Worm (Caenorhabditis elegans) whole organism, young adult: ENCODE data around the gene C31B8.9.
A peak's percentile ranks its signal among the peaks of the same experiment; 100 is the strongest.

Source experiments
- B0035.1 ChIP-seq: sonication (generic microtip); optimal IDR thresholded peaks from 2 replicates; lab custom pipeline; 2016; ENCODE audit warnings: missing genetic modification characterization, mild to moderate bottlenecking, missing compliant biosample characterization, missing genotype, missing genetic modification reagents
- F37B4.10 ChIP-seq: fragments of 200-800 bp; sonication (Bioruptor generic); IDR thresholded peaks from 2 replicates; pipeline ENCODE4 v1.3.6; 2022; ENCODE audit warnings: missing genetic modification characterization, missing compliant biosample characterization
- F39B2.1 ChIP-seq: fragments of 200-800 bp; sonication (Bioruptor generic); IDR thresholded peaks from 2 replicates; pipeline ENCODE4 v1.3.6; 2022; ENCODE audit warnings: missing genetic modification reagents, missing genetic modification characterization, missing compliant biosample characterization
- F52B5.7 ChIP-seq: sonication (generic microtip); optimal IDR thresholded peaks from 2 replicates; lab custom pipeline; 2016; ENCODE audit warnings: mild to moderate bottlenecking, missing genetic modification characterization, missing compliant biosample characterization
- F57C9.4 ChIP-seq: sonication (generic microtip); optimal IDR thresholded peaks from 2 replicates; lab custom pipeline; 2017; ENCODE audit warnings: mild to moderate bottlenecking, missing genetic modification characterization, missing compliant biosample characterization
- T07F8.4 ChIP-seq: sonication (generic microtip); optimal IDR thresholded peaks from 2 replicates; lab custom pipeline; 2016; ENCODE audit warnings: mild to moderate bottlenecking, missing genetic modification characterization, moderate library complexity, missing compliant biosample characterization
- ama-1 ChIP-seq, 3 experiments: fragments of 150-350 bp in 1 of 3; sonication (generic microtip) in 2 of 3; optimal IDR thresholded peaks; 2 replicates each; lab custom pipeline; 2014 to 2018; ENCODE audit warnings: missing biosample characterization in 2 of 3, missing genetic modification characterization in 2 of 3, missing genetic modification reagents in 2 of 3
- attf-3 ChIP-seq: fragments of 200-800 bp; sonication (Bioruptor generic); conservative IDR thresholded peaks from 2 replicates; pipeline ENCODE4 v1.3.6; 2022; ENCODE audit warnings: missing genetic modification reagents, missing genetic modification characterization, missing compliant biosample characterization
- attf-5 ChIP-seq: fragments of 200-800 bp; sonication (Bioruptor generic); optimal IDR thresholded peaks from 2 replicates; lab custom pipeline; 2018; ENCODE audit warnings: mild to moderate bottlenecking, missing genetic modification characterization, missing compliant biosample characterization
- bed-2 ChIP-seq: fragments of 200-800 bp; sonication (Bioruptor generic); IDR thresholded peaks from 2 replicates; pipeline ENCODE4 v1.3.6; 2022; ENCODE audit warnings: missing genetic modification reagents, missing genetic modification characterization, missing compliant biosample characterization
- ceh-40 ChIP-seq: fragments of 200-800 bp; sonication (Bioruptor generic); IDR thresholded peaks from 2 replicates; pipeline ENCODE4 v1.3.6; 2022; ENCODE audit warnings: missing genetic modification characterization, missing compliant biosample characterization
- ets-4 ChIP-seq: fragments of 200-800 bp; sonication (Bioruptor generic); optimal IDR thresholded peaks from 2 replicates; lab custom pipeline; 2018; ENCODE audit warnings: mild to moderate bottlenecking, missing genetic modification characterization, missing compliant biosample characterization
- hlh-26 ChIP-seq: fragments of 200-800 bp; sonication (Bioruptor generic); conservative IDR thresholded peaks from 2 replicates; pipeline ENCODE4 v1.3.6; 2022; ENCODE audit warnings: missing genetic modification reagents, missing genetic modification characterization, missing compliant biosample characterization
- hrde-1 ChIP-seq: sonication (generic microtip); optimal IDR thresholded peaks from 2 replicates; lab custom pipeline; 2016; ENCODE audit warnings: missing genetic modification characterization, mild to moderate bottlenecking, missing compliant biosample characterization, moderate library complexity, missing genotype, missing genetic modification reagents, borderline replicate concordance
- let-607 ChIP-seq, 2 experiments: fragments of 200-800 bp in 1 of 2; sonication (Bioruptor generic) in 1 of 2; sonication (generic microtip) in 1 of 2; optimal IDR thresholded peaks; 2 replicates each; lab custom pipeline; 2016 to 2018; ENCODE audit warnings: mild to moderate bottlenecking in 2 of 2, missing compliant biosample characterization in 2 of 2, missing genetic modification characterization in 2 of 2, moderate library complexity in 2 of 2, missing genotype in 1 of 2
- lir-1 ChIP-seq: fragments of 200-800 bp; sonication (Bioruptor generic); conservative IDR thresholded peaks from 2 replicates; pipeline ENCODE4 v1.3.6; 2022; ENCODE audit warnings: missing genetic modification reagents, missing genetic modification characterization, missing compliant biosample characterization
- lsy-27 ChIP-seq: sonication (generic microtip); optimal IDR thresholded peaks from 2 replicates; lab custom pipeline; 2017; ENCODE audit warnings: missing genetic modification characterization, mild to moderate bottlenecking, missing compliant biosample characterization, antibody characterized with exemption, missing genotype, borderline replicate concordance; ENCODE audit not compliant: insufficient read depth
- madf-3 ChIP-seq: fragments of 200-800 bp; sonication (Bioruptor generic); IDR thresholded peaks from 2 replicates; pipeline ENCODE4 v1.3.6; 2022; ENCODE audit warnings: missing genetic modification reagents, missing genetic modification characterization, missing compliant biosample characterization
- madf-8 ChIP-seq: fragments of 200-800 bp; sonication (Bioruptor generic); conservative IDR thresholded peaks from 2 replicates; pipeline ENCODE4 v1.3.6; 2022; ENCODE audit warnings: missing genetic modification reagents, missing genetic modification characterization, missing compliant biosample characterization
- nfya-2 ChIP-seq: fragments of 200-800 bp; sonication (Bioruptor generic); IDR thresholded peaks from 2 replicates; pipeline ENCODE4 v1.3.6; 2022; ENCODE audit warnings: missing genetic modification reagents, missing genetic modification characterization, missing compliant biosample characterization
- nhr-179 ChIP-seq: sonication (generic microtip); optimal IDR thresholded peaks from 2 replicates; lab custom pipeline; 2016; ENCODE audit warnings: mild to moderate bottlenecking, missing genetic modification characterization, missing compliant biosample characterization
- nhr-80 ChIP-seq: sonication (generic microtip); optimal IDR thresholded peaks from 2 replicates; lab custom pipeline; 2016; ENCODE audit warnings: missing genetic modification characterization, missing compliant biosample characterization
- pbrm-1 ChIP-seq: fragments of 200-800 bp; sonication (Bioruptor generic); IDR thresholded peaks from 2 replicates; pipeline ENCODE4 v1.3.6; 2022; ENCODE audit warnings: missing genetic modification reagents, missing genetic modification characterization, missing compliant biosample characterization
- pha-4 ChIP-seq: fragments of 150-350 bp; sonication (generic microtip); optimal IDR thresholded peaks from 2 replicates; lab custom pipeline; 2014; ENCODE audit warnings: missing biosample characterization, missing genetic modification reagents, missing genetic modification characterization
- rec-8 ChIP-seq, 2 experiments: sonication (generic microtip); optimal IDR thresholded peaks; 2 replicates each; lab custom pipeline; 2016; ENCODE audit warnings: mild to moderate bottlenecking in 2 of 2, missing genetic modification characterization in 2 of 2, missing genetic modification reagents in 2 of 2, missing genotype in 2 of 2, missing biosample characterization in 1 of 2, missing compliant biosample characterization in 1 of 2, moderate library complexity in 1 of 2
- repo-1 ChIP-seq: sonication (generic microtip); optimal IDR thresholded peaks from 2 replicates; lab custom pipeline; 2017; ENCODE audit warnings: mild to moderate bottlenecking, missing genetic modification characterization, missing compliant biosample characterization
- snpc-1.1 ChIP-seq: sonication (generic microtip); optimal IDR thresholded peaks from 2 replicates; lab custom pipeline; 2017; ENCODE audit warnings: missing genetic modification characterization, mild to moderate bottlenecking, missing compliant biosample characterization, antibody characterized with exemption, moderate library complexity, missing genotype, missing genetic modification reagents; ENCODE audit not compliant: insufficient read depth
- snpc-3.4 ChIP-seq: sonication (generic microtip); optimal IDR thresholded peaks from 2 replicates; lab custom pipeline; 2017; ENCODE audit warnings: missing genetic modification characterization, mild to moderate bottlenecking, missing compliant biosample characterization, antibody characterized with exemption, moderate library complexity, missing genotype, missing genetic modification reagents
- snpc-4 ChIP-seq, 5 experiments: fragments of 150-350 bp in 1 of 5; sonication (generic microtip) in 4 of 5; optimal IDR thresholded peaks; 2 replicates each; lab custom pipeline; 2014 to 2018; ENCODE audit warnings: missing genetic modification characterization in 5 of 5, missing biosample characterization in 3 of 5, antibody characterized with exemption in 2 of 5, mild to moderate bottlenecking in 2 of 5, missing compliant biosample characterization in 2 of 5, missing genotype in 2 of 5, moderate library complexity in 2 of 5, missing genetic modification reagents in 1 of 5
- unc-62 ChIP-seq: fragments of 150-350 bp; optimal IDR thresholded peaks from 2 replicates; lab custom pipeline; 2014; ENCODE audit warnings: missing biosample characterization, missing genetic modification reagents, missing genetic modification characterization
- ztf-18 ChIP-seq: sonication (generic microtip); optimal IDR thresholded peaks from 2 replicates; lab custom pipeline; 2016; ENCODE audit warnings: missing genotype, mild to moderate bottlenecking, missing genetic modification characterization, missing compliant biosample characterization
- ztf-28 ChIP-seq: fragments of 200-800 bp; sonication (Bioruptor generic); IDR thresholded peaks from 2 replicates; pipeline ENCODE4 v1.3.6; 2022; ENCODE audit warnings: missing genetic modification reagents, missing genetic modification characterization, missing compliant biosample characterization

C31B8.9 gene

ce11 chrV:2888265-2888664 lies 24.5 kb downstream of the C31B8.9 start:
- TF ChIP-seq hrde-1 (tag; lab: Kevin White, UChicago) (no peak), snpc-4 (GFP tag; optimal IDR thresholded peaks at IDR 0.05; lab: Kevin White, UChicago) (no peak), snpc-4 (tag; optimal IDR thresholded peaks at IDR 0.05; lab: Kevin White, UChicago) (no peak), nfya-2 (GFP tag; lab: Robert Waterston, UW) (no peak), madf-8 (GFP tag; lab: Robert Waterston, UW) (no peak), ets-4 (GFP tag; lab: Kevin White, UChicago) (no peak), ceh-40 (GFP tag; lab: Robert Waterston, UW) (no peak), nhr-179 (tag; lab: Kevin White, UChicago) (no peak), unc-62 (GFP tag; lab: Kevin White, UChicago) (no peak), F52B5.7 (tag; lab: Kevin White, UChicago) (no peak), F37B4.10 (GFP tag; lab: Robert Waterston, UW) (no peak), ama-1 (optimal IDR thresholded peaks at IDR 0.05; lab: Kevin White, UChicago) (no peak), ama-1 (GFP tag; optimal IDR thresholded peaks at IDR 0.05; lab: Kevin White, UChicago) (no peak), ztf-18 (no peak), pbrm-1 (GFP tag; lab: Robert Waterston, UW) (no peak)

- no peak for TF ChIP-seq hlh-26 (GFP tag; lab: Robert Waterston, UW)
- TF ChIP-seq T07F8.4 (tag; lab: Kevin White, UChicago), result no peak
- TF ChIP-seq snpc-3.4 (tag; lab: Kevin White, UChicago), result no peak
- TF ChIP-seq ets-4 (GFP tag; lab: Kevin White, UChicago), result no peak
- TF ChIP-seq lsy-27, result no peak
- TF ChIP-seq attf-5, result no peak
- TF ChIP-seq rec-8 (tag; optimal IDR thresholded peaks at IDR 0.05; lab: Kevin White, UChicago), result no peak
- TF ChIP-seq F39B2.1 (GFP tag; lab: Robert Waterston, UW), result no peak
- no peak for TF ChIP-seq B0035.1 (tag; lab: Kevin White, UChicago)
Observed at ce11 chrV:2884411-2884810, 28.4 kb downstream of the C31B8.9 start, which contains the start of gene sre-24. TSS of gene sre-24 (plus strand) at chrV:2884711.

ce11 chrV:2883097-2883496 lies 29.7 kb downstream of the C31B8.9 start:
- TF ChIP-seq attf-3, result no peak
- TF ChIP-seq F37B4.10 (GFP tag; lab: Robert Waterston, UW), result peak; percentile 96; the same call in 1 of the 2 replicates
- 0 out of 2 replicates have a peak, but pooled peaks have one; percentile 41 for TF ChIP-seq madf-3 (GFP tag; lab: Robert Waterston, UW)
- TF ChIP-seq, all 124 proteins: peak for 2

ce11 chrV:2881565-2881964 lies 31.2 kb downstream of the C31B8.9 start:
- TF ChIP-seq repo-1 (tag; lab: Kevin White, UChicago), result no peak
- TF ChIP-seq nhr-80, result peak; percentile 23
- no peak for TF ChIP-seq snpc-1.1 (tag; lab: Kevin White, UChicago)
- TF ChIP-seq bed-2 (GFP tag; lab: Robert Waterston, UW), result no peak
- TF ChIP-seq ztf-28, result no peak
- no peak for TF ChIP-seq lir-1 (GFP tag; lab: Robert Waterston, UW)
- no peak for TF ChIP-seq snpc-4 (GFP tag; optimal IDR thresholded peaks at IDR 0.05; lab: Kevin White, UChicago)
- no peak for TF ChIP-seq snpc-4 (tag; optimal IDR thresholded peaks at IDR 0.05; lab: Kevin White, UChicago)
- TF ChIP-seq F57C9.4 (tag; lab: Kevin White, UChicago), result no peak
- TF ChIP-seq let-607 (tag; optimal IDR thresholded peaks at IDR 0.05; lab: Kevin White, UChicago), result no peak
- TF ChIP-seq pha-4 (tag; lab: Kevin White, UChicago), result peak; percentile 34
